Worm (Caenorhabditis elegans) whole organism, L1 larva: ENCODE data around the gene str-196.
A peak's percentile ranks its signal among the peaks of the same experiment; 100 is the strongest.

Source experiments
- C04F5.9 ChIP-seq: sonication (generic microtip); optimal IDR thresholded peaks from 2 replicates; lab custom pipeline; 2016; ENCODE audit warnings: missing genetic modification characterization, missing compliant biosample characterization
- Y116A8C.19 ChIP-seq: sonication (generic microtip); optimal IDR thresholded peaks from 2 replicates; lab custom pipeline; 2016; ENCODE audit warnings: missing compliant biosample characterization, missing genetic modification characterization, borderline replicate concordance
- aha-1 ChIP-seq: fragments of 150-350 bp; optimal IDR thresholded peaks from 2 replicates; lab custom pipeline; 2014; ENCODE audit warnings: missing biosample characterization, missing genetic modification characterization
- aly-2 ChIP-seq: fragments of 150-350 bp; optimal IDR thresholded peaks from 2 replicates; lab custom pipeline; 2014; ENCODE audit warnings: missing biosample characterization, missing genetic modification characterization
- ceh-63 ChIP-seq: fragments of 200-800 bp; sonication (Bioruptor generic); optimal IDR thresholded peaks from 2 replicates; lab custom pipeline; 2018; ENCODE audit warnings: mild to moderate bottlenecking, missing genetic modification characterization, missing compliant biosample characterization
- ceh-82 ChIP-seq, 3 experiments: fragments of 150-350 bp in 1 of 3; sonication (generic microtip) in 2 of 3; optimal IDR thresholded peaks; 2 replicates each; lab custom pipeline; 2014 to 2017; ENCODE audit warnings: missing biosample characterization in 3 of 3, missing genetic modification characterization in 3 of 3
- ceh-88 ChIP-seq: fragments of 200-800 bp; sonication (Bioruptor generic); IDR thresholded peaks from 2 replicates; pipeline ENCODE4 v1.3.6; 2022; ENCODE audit warnings: missing genetic modification characterization, missing compliant biosample characterization
- ceh-90 ChIP-seq: sonication (generic microtip); optimal IDR thresholded peaks from 2 replicates; lab custom pipeline; 2016; ENCODE audit warnings: missing genetic modification characterization, missing compliant biosample characterization
- ces-1 ChIP-seq: fragments of 150-350 bp; optimal IDR thresholded peaks from 2 replicates; lab custom pipeline; 2014; ENCODE audit warnings: missing biosample characterization, missing genetic modification reagents, missing genetic modification characterization
- efl-1 ChIP-seq, 4 experiments: fragments of 150-350 bp; optimal IDR thresholded peaks in 3 of 4; peaks in 1 of 4; 1 replicate in 1 of 4; 2 replicates in 3 of 4; lab custom pipeline; 2014; ENCODE audit warnings: missing biosample characterization in 2 of 4, missing genetic modification characterization in 2 of 4, missing genetic modification reagents in 2 of 4
- efl-3 ChIP-seq: fragments of 200-800 bp; sonication (Bioruptor generic); optimal IDR thresholded peaks from 2 replicates; lab custom pipeline; 2018; ENCODE audit warnings: mild to moderate bottlenecking, missing genetic modification characterization, missing compliant biosample characterization
- egl-13 ChIP-seq: sonication (generic microtip); optimal IDR thresholded peaks from 2 replicates; lab custom pipeline; 2016; ENCODE audit warnings: missing genotype, missing genetic modification reagents, missing genetic modification characterization, missing compliant biosample characterization
- egl-27 ChIP-seq, 2 experiments: fragments of 150-350 bp in 1 of 2; sonication (generic microtip); optimal IDR thresholded peaks; 3 replicates each; lab custom pipeline; 2017 to 2018; ENCODE audit warnings: missing biosample characterization in 2 of 2, missing genetic modification characterization in 2 of 2, missing genetic modification reagents in 2 of 2
- elt-2 ChIP-seq: sonication (generic microtip); optimal IDR thresholded peaks from 2 replicates; lab custom pipeline; 2016; ENCODE audit warnings: missing genetic modification characterization, mild to moderate bottlenecking, inconsistent platforms, missing compliant biosample characterization, missing genetic modification reagents
- ets-5 ChIP-seq: fragments of 200-800 bp; sonication (Bioruptor generic); IDR thresholded peaks from 2 replicates; pipeline ENCODE4 v1.3.6; 2022; ENCODE audit warnings: missing genetic modification characterization, missing compliant biosample characterization
- fkh-8 ChIP-seq: sonication (generic microtip); optimal IDR thresholded peaks from 2 replicates; lab custom pipeline; 2016; ENCODE audit warnings: mild to moderate bottlenecking, missing genetic modification characterization, missing compliant biosample characterization
- fos-1 ChIP-seq: fragments of 150-350 bp; optimal IDR thresholded peaks from 2 replicates; lab custom pipeline; 2014; ENCODE audit warnings: missing biosample characterization, missing genetic modification characterization
- grh-1 ChIP-seq: fragments of 200-800 bp; sonication (Bioruptor generic); IDR thresholded peaks from 2 replicates; pipeline ENCODE4 v1.3.6; 2022; ENCODE audit warnings: missing genetic modification reagents, missing genetic modification characterization, missing compliant biosample characterization
- irx-1 ChIP-seq: sonication (generic microtip); optimal IDR thresholded peaks from 2 replicates; lab custom pipeline; 2016; ENCODE audit warnings: missing genetic modification characterization, missing compliant biosample characterization
- isw-1 ChIP-seq: fragments of 200-800 bp; sonication (Bioruptor generic); IDR thresholded peaks from 2 replicates; pipeline ENCODE4 v1.3.6; 2022; ENCODE audit warnings: missing genetic modification characterization, missing compliant biosample characterization
- lin-39 ChIP-seq: fragments of 150-350 bp; optimal IDR thresholded peaks from 2 replicates; lab custom pipeline; 2014; ENCODE audit warnings: missing biosample characterization, missing genetic modification reagents, missing genetic modification characterization
- mab-9 ChIP-seq: fragments of 200-800 bp; sonication (Bioruptor generic); IDR thresholded peaks from 2 replicates; pipeline ENCODE4 v1.3.6; 2022; ENCODE audit warnings: missing genetic modification reagents, missing genetic modification characterization, missing compliant biosample characterization
- mdl-1 ChIP-seq, 2 experiments: fragments of 150-350 bp; optimal IDR thresholded peaks; 2 replicates each; lab custom pipeline; 2014 to 2017; ENCODE audit warnings: missing biosample characterization in 2 of 2, missing genetic modification characterization in 2 of 2, inconsistent platforms in 1 of 2
- nhr-12 ChIP-seq: sonication (generic microtip); optimal IDR thresholded peaks from 2 replicates; lab custom pipeline; 2017; ENCODE audit warnings: missing biosample characterization, missing genetic modification characterization
- nhr-19 ChIP-seq: fragments of 200-800 bp; sonication (Bioruptor generic); conservative IDR thresholded peaks from 2 replicates; pipeline ENCODE4 v1.3.6; 2022; ENCODE audit warnings: missing genetic modification characterization, missing compliant biosample characterization
- nhr-20 ChIP-seq: sonication (generic microtip); optimal IDR thresholded peaks from 2 replicates; lab custom pipeline; 2016; ENCODE audit warnings: mild to moderate bottlenecking, missing genetic modification characterization, missing compliant biosample characterization
- nhr-28 ChIP-seq: fragments of 150-350 bp; optimal IDR thresholded peaks from 2 replicates; lab custom pipeline; 2014; ENCODE audit warnings: missing biosample characterization, missing genetic modification characterization
- nhr-77 ChIP-seq: fragments of 150-350 bp; optimal IDR thresholded peaks from 2 replicates; lab custom pipeline; 2014; ENCODE audit warnings: missing biosample characterization, missing genetic modification characterization
- nhr-85 ChIP-seq: sonication (generic microtip); peaks from one replicate; lab custom pipeline; 2016; ENCODE audit warnings: missing genetic modification characterization, inconsistent platforms, missing compliant biosample characterization
- pax-3 ChIP-seq: fragments of 200-800 bp; sonication (Bioruptor generic); optimal IDR thresholded peaks from 2 replicates; lab custom pipeline; 2018; ENCODE audit warnings: mild to moderate bottlenecking, missing genetic modification characterization, moderate library complexity, missing compliant biosample characterization
- rnt-1 ChIP-seq: sonication (generic microtip); optimal IDR thresholded peaks from 2 replicates; lab custom pipeline; 2016; ENCODE audit warnings: mild to moderate bottlenecking, missing genetic modification characterization, moderate library complexity, missing compliant biosample characterization
- snu-23 ChIP-seq: sonication (generic microtip); optimal IDR thresholded peaks from 2 replicates; lab custom pipeline; 2016; ENCODE audit warnings: missing genetic modification characterization, missing compliant biosample characterization
- sptf-1 ChIP-seq: fragments of 150-350 bp; optimal IDR thresholded peaks from 2 replicates; lab custom pipeline; 2014; ENCODE audit warnings: missing biosample characterization, missing genetic modification characterization
- swsn-7 ChIP-seq: sonication (generic microtip); optimal IDR thresholded peaks from 2 replicates; lab custom pipeline; 2016; ENCODE audit warnings: missing genetic modification characterization, missing compliant biosample characterization
- unc-98 ChIP-seq: fragments of 200-800 bp; sonication (Bioruptor generic); IDR thresholded peaks from 2 replicates; pipeline ENCODE4 v1.3.6; 2022; ENCODE audit warnings: missing genetic modification characterization, missing compliant biosample characterization
- vab-15 ChIP-seq: sonication (generic microtip); optimal IDR thresholded peaks from 2 replicates; lab custom pipeline; 2017; ENCODE audit warnings: missing genotype, mild to moderate bottlenecking, missing genetic modification characterization, missing compliant biosample characterization
- zag-1 ChIP-seq: fragments of 150-350 bp; optimal IDR thresholded peaks from 2 replicates; lab custom pipeline; 2014; ENCODE audit warnings: missing biosample characterization, missing genetic modification characterization
- zip-4 ChIP-seq: fragments of 200-800 bp; sonication (Bioruptor generic); optimal IDR thresholded peaks from 2 replicates; lab custom pipeline; 2018; ENCODE audit warnings: mild to moderate bottlenecking, missing genetic modification characterization, moderate library complexity, missing compliant biosample characterization

Gene str-196

DNA sequence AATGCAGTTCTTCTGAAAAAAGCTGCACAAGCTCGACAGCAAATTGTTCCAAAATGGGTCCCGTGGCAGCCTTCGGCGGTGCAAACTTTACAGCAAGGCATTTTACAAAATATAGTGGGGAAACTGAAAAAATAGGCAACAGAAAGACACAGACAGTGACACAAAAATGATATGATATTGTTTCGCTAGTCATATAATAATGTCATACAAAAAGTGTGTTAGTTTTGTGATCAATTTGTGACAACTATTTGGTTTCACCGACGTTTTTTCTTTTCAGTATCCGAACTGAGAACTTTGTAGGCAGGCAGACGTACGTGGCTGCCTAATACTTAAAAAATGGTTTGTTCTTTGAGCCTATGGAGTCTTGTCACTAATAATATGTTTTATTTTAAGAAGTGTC, 27.9 kb downstream of the str-196 start, which contains the start of gene nhr-210:
nhr-210 (minus strand) TSS at position 101 of the 400 bp plus-strand sequence.
- TF ChIP-seq mab-9 (GFP tag; lab: Robert Waterston, UW) (no peak), fos-1 (tag; lab: Kevin White, UChicago) (no peak), nhr-85 (tag; lab: Kevin White, UChicago) (peak; percentile 25), efl-1 (optimal IDR thresholded peaks at IDR 0.05; lab: Kevin White, UChicago) (no peak), efl-1 (GFP tag; optimal IDR thresholded peaks at IDR 0.05 in 1 of 2; lab: Kevin White, UChicago) (peak in 1 of 2 experiments; percentile 36)

DNA sequence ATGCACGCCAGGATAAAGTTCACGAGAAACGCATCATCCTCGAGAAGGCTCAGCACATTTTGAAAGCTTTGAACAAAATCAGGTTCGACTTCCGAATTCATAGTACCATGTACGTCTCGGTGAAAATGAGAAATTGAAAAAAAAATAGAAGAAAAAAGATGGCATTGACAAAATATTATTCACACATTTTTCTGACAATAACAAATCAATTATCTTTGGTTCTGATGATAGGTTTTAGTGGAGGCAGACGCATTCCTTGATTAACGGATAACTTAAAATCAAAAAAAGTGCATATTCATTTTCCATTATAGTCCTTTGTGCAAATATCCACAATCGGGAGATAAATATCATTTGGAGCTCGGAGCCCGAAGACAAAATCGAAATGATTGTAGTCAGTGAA, 30.0 kb downstream of the str-196 start, which contains the start of gene srw-107:
srw-107 (minus strand) TSS at position 101 of the 400 bp plus-strand sequence.
- TF ChIP-seq ceh-88 = no peak
- no peak for TF ChIP-seq nhr-19 (GFP tag; lab: Robert Waterston, UW)
- TF ChIP-seq unc-98 (GFP tag; lab: Robert Waterston, UW) = no peak
- no peak for TF ChIP-seq zip-4 (GFP tag; lab: Kevin White, UChicago)
- no peak for TF ChIP-seq snu-23
- TF ChIP-seq aha-1 (tag; lab: Kevin White, UChicago) = no peak
- TF ChIP-seq vab-15 = no peak
- TF ChIP-seq ets-5 = no peak
- no peak for TF ChIP-seq isw-1 (GFP tag; lab: Robert Waterston, UW)
- no peak for TF ChIP-seq nhr-28 (tag; lab: Kevin White, UChicago)
- TF ChIP-seq swsn-7 (tag; lab: Kevin White, UChicago) = no peak
- TF ChIP-seq sptf-1 = no peak
- no peak for TF ChIP-seq lin-39 (tag; lab: Kevin White, UChicago)
- TF ChIP-seq grh-1 = no peak
- no peak for TF ChIP-seq ces-1 (GFP tag; lab: Kevin White, UChicago)

DNA sequence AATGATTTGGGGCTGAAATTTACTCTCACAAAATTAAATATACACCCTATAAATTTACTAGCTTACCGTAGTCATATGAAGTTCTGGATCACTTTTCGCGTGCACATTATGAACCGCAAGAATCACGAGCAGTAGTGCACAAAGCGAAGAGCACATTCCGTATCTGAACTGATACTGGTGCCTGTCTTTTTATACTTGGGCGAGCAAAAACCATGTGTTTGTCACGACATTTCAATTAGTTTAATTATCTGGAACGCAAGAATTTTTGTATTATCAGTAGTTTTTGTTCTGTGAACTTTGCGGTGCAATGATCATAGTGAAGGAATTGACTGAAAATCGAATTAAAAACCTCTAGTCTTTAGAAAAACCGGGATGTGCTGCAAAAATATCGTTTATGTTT, 32.5 kb downstream of the str-196 start, which contains the start of gene lipl-3:
lipl-3 (minus strand) TSS at position 161 of the 400 bp plus-strand sequence.
- TF ChIP-seq ets-5 (no peak), efl-3 (GFP tag; lab: Kevin White, UChicago) (no peak), Y116A8C.19 (tag; lab: Kevin White, UChicago) (no peak), fkh-8 (tag; lab: Kevin White, UChicago) (no peak), mdl-1 (tag; optimal IDR thresholded peaks at IDR 0.05; lab: Kevin White, UChicago) (no peak), vab-15 (no peak), aly-2 (tag; lab: Kevin White, UChicago) (no peak), nhr-28 (tag; lab: Kevin White, UChicago) (no peak), egl-27 (tag; optimal IDR thresholded peaks at IDR 0.05; lab: Kevin White, UChicago) (no peak)
- TF ChIP-seq, all 84 proteins: peak for 0

DNA sequence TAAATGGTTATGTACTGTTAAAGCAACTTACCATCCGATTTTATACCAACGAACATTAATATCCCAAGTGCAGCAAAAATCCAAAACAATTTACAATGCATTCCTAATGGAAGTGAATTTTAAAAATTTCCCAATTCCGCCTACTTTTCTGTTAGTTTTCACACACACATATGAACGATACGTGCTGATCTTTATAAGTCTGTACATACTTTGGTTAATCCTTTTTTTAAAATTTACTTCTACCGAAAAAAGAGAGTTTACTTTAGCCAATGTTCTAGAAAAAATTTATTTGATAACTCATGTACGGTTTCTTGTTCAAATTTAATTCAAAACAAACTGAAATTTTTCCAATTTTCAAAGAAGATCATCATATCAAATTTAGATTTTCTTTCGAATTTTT, 33.5 kb downstream of the str-196 start, which contains the start of gene R11G11.16:
R11G11.16 (minus strand) TSS at position 101 of the 400 bp plus-strand sequence.
- no peak for TF ChIP-seq elt-2 (tag; lab: Kevin White, UChicago)
- TF ChIP-seq egl-13 = no peak

DNA sequence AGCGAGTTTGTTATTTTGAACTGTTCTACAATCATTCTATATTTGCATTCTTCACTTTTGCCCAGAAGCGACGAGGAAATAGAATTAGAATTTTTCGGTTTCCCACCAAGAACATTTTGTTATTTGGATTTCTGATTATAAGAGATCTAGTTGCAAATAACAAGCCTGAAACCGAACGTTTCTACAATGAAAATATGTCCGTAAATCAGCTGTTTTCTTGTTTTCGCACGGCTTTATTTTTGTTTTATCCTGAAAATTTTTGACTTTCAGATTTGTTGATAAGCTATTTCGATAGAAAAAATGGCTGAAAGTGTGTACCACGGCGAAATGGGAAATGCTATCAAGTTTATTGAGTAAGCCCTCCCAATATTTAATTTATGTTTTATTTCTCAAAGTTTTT, 36.1 kb downstream of the str-196 start, which contains the start of gene srw-108:
srw-108 (plus strand) TSS at position 301 of the 400 bp plus-strand sequence.
- no peak for TF ChIP-seq ceh-82 (tag; optimal IDR thresholded peaks at IDR 0.05; lab: Kevin White, UChicago)
- no peak for TF ChIP-seq elt-2 (tag; lab: Kevin White, UChicago)
- no peak for TF ChIP-seq efl-1 (optimal IDR thresholded peaks at IDR 0.05; lab: Kevin White, UChicago)
- TF ChIP-seq efl-1 (GFP tag; optimal IDR thresholded peaks at IDR 0.05 in 1 of 2; lab: Kevin White, UChicago) = no peak
- TF ChIP-seq mdl-1 (tag; optimal IDR thresholded peaks at IDR 0.05; lab: Kevin White, UChicago) = no peak
- TF ChIP-seq C04F5.9 (tag; lab: Kevin White, UChicago) = no peak
- TF ChIP-seq irx-1 (tag; lab: Kevin White, UChicago) = no peak
- no peak for TF ChIP-seq aly-2 (tag; lab: Kevin White, UChicago)
- no peak for TF ChIP-seq zag-1 (tag; lab: Kevin White, UChicago)
- TF ChIP-seq nhr-77 (tag; lab: Kevin White, UChicago) = no peak
- TF ChIP-seq nhr-12 = no peak
- TF ChIP-seq ets-5 = no peak
- no peak for TF ChIP-seq mab-9 (GFP tag; lab: Robert Waterston, UW)
- no peak for TF ChIP-seq unc-98 (GFP tag; lab: Robert Waterston, UW)
- TF ChIP-seq pax-3 (tag; lab: Kevin White, UChicago) = no peak
- no peak for TF ChIP-seq isw-1 (GFP tag; lab: Robert Waterston, UW)
- TF ChIP-seq rnt-1 (tag; lab: Kevin White, UChicago) = no peak
- no peak for TF ChIP-seq ceh-90 (tag; lab: Kevin White, UChicago)
- no peak for TF ChIP-seq ceh-63 (GFP tag; lab: Kevin White, UChicago)
- no peak for TF ChIP-seq nhr-20
